Fruit fly (Drosophila melanogaster): ENCODE measurements around the gene Ugt37A2.

DNA sequence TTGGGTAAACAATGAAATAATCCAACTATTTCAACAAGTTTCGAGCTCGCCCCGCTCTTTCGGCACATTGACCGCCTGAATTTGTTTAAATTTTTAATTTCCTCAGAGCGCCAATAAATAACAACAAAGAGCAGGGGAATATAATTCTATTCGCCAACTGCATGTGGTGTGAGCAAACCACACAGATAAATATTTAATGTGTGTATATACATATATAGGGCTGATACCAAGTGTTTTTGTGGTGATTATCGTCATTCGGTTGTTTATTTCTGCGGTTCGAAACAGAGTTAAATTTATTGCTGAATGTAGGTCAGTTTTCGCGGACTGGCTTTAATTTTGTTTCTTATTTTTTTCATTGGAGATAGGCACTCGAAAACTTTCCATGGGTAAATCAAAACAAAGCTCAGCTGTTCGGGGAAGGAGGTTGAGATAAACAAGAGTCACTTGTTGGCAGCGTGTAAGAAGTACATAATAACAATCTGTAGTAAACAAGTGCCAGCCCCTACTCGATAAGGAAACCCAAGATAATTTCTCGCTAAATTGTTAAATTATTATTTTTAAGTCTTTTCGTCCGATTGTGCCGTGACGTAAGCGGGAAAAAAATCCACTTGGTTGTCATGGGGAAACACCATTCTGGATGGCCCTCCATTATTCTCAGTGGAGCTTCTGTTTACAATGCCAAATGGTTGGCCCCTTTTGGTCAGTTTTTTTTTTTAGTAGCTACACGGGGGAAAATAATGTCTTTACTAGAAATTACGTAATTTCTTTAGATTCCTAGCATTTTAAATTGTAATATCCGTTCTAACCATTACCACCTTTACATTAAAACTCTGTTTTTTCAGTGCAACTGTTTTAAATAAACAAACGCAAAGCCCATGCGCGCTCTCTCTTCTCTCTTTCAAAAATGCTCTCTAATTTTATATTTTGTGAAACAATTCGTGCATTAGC lies 21.6 kb upstream of the Ugt37A2 start:
- no peak for TF ChIP-seq Pif1B (GFP tag; optimal IDR thresholded peaks at IDR 0.05)
- no peak; the same call in 1 of the 2 replicates for TF ChIP-seq CG32121 (GFP tag; IDR thresholded peaks at IDR 0.05)
- TF ChIP-seq EcR (GFP tag; optimal IDR thresholded peaks at IDR 0.05): no peak
- TF ChIP-seq CG8301 (tag; optimal IDR thresholded peaks at IDR 0.05): peak; percentile 33
- TF ChIP-seq CG13204 (GFP tag; optimal IDR thresholded peaks at IDR 0.05): no peak
- peak; percentile 57 for TF ChIP-seq CG14655 (GFP tag; optimal IDR thresholded peaks at IDR 0.05)
- peak; percentile 38 for TF ChIP-seq Pif1A (GFP tag; optimal IDR thresholded peaks at IDR 0.05)
- peak; percentile 36; the same call in 1 of the 3 replicates for TF ChIP-seq fd96Ca (GFP tag; IDR thresholded peaks at IDR 0.05)
